Worm (Caenorhabditis elegans) whole organism, L4 larva: ENCODE measurements around the gene C25G4.2.
A peak's percentile ranks its signal among the peaks of the same experiment; 100 is the strongest.

Source experiments
- F37D6.2 ChIP-seq: sonication (generic microtip); optimal IDR thresholded peaks from 2 replicates; lab custom pipeline; 2016; ENCODE audit warnings: mild to moderate bottlenecking, missing genetic modification characterization, missing compliant biosample characterization
- F44E2.7 ChIP-seq: fragments of 200-800 bp; sonication (Bioruptor generic); IDR thresholded peaks from 2 replicates; pipeline ENCODE4 v2.1.2; 2022; ENCODE audit warnings: missing genetic modification characterization, missing compliant biosample characterization
- T20F7.1 ChIP-seq: fragments of 200-800 bp; sonication (Bioruptor generic); optimal IDR thresholded peaks from 2 replicates; lab custom pipeline; 2018; ENCODE audit warnings: mild to moderate bottlenecking, missing genetic modification characterization, missing compliant biosample characterization
- T26A8.4 ChIP-seq: fragments of 200-800 bp; sonication (Bioruptor generic); IDR thresholded peaks from 2 replicates; pipeline ENCODE4 v1.3.6; 2022; ENCODE audit warnings: missing genetic modification characterization, missing compliant biosample characterization
- Y48G9A.11 ChIP-seq: fragments of 200-800 bp; sonication (Bioruptor generic); IDR thresholded peaks from 2 replicates; pipeline ENCODE4 v1.3.6; 2022; ENCODE audit warnings: missing genetic modification reagents, missing genetic modification characterization, missing compliant biosample characterization
- Y5F2A.4 ChIP-seq: fragments of 200-800 bp; sonication (Bioruptor generic); optimal IDR thresholded peaks from 2 replicates; lab custom pipeline; 2018; ENCODE audit warnings: mild to moderate bottlenecking, missing genetic modification characterization, missing compliant biosample characterization
- Y75B8A.6 ChIP-seq: fragments of 200-800 bp; sonication (Bioruptor generic); IDR thresholded peaks from 2 replicates; pipeline ENCODE4 v1.3.6; 2022; ENCODE audit warnings: missing genetic modification reagents, missing genetic modification characterization, missing compliant biosample characterization
- ZK337.2 ChIP-seq: fragments of 200-800 bp; sonication (Bioruptor generic); IDR thresholded peaks from 2 replicates; pipeline ENCODE4 v1.3.6; 2022; ENCODE audit warnings: missing genetic modification reagents, missing genetic modification characterization, missing compliant biosample characterization
- aha-1 ChIP-seq: fragments of 150-350 bp; peaks from one replicate; lab custom pipeline; 2014; ENCODE audit warnings: missing biosample characterization, missing genetic modification characterization
- ama-1 ChIP-seq: fragments of 150-350 bp; optimal IDR thresholded peaks from 2 replicates; lab custom pipeline; 2014; ENCODE audit warnings: inconsistent platforms, mixed read lengths
- arid-1 ChIP-seq: fragments of 200-800 bp; sonication (Bioruptor generic); conservative IDR thresholded peaks from 2 replicates; pipeline ENCODE4 v1.3.6; 2022; ENCODE audit warnings: missing genetic modification reagents, missing genetic modification characterization, missing compliant biosample characterization
- ceh-20 ChIP-seq: fragments of 200-800 bp; sonication (Bioruptor generic); IDR thresholded peaks from 2 replicates; pipeline ENCODE4 v1.3.6; 2022; ENCODE audit warnings: missing genetic modification reagents, missing genetic modification characterization, missing compliant biosample characterization
- daf-8 ChIP-seq: fragments of 200-800 bp; sonication (Bioruptor generic); IDR thresholded peaks from 2 replicates; pipeline ENCODE4 v1.3.6; 2022; ENCODE audit warnings: missing genetic modification characterization, missing compliant biosample characterization
- dmd-9 ChIP-seq: fragments of 200-800 bp; sonication (Bioruptor generic); IDR thresholded peaks from 2 replicates; pipeline ENCODE4 v1.3.6; 2022; ENCODE audit warnings: missing genetic modification reagents, missing genetic modification characterization, missing compliant biosample characterization
- dpl-1 ChIP-seq: fragments of 150-350 bp; optimal IDR thresholded peaks from 2 replicates; lab custom pipeline; 2014; ENCODE audit warnings: missing biosample characterization, missing genetic modification reagents, missing genetic modification characterization
- dve-1 ChIP-seq: sonication (generic microtip); optimal IDR thresholded peaks from 2 replicates; lab custom pipeline; 2017; ENCODE audit warnings: antibody characterized with exemption, mild to moderate bottlenecking, missing genetic modification characterization, missing compliant biosample characterization; ENCODE audit not compliant: insufficient read depth
- egl-27 ChIP-seq: sonication (generic microtip); optimal IDR thresholded peaks from 3 replicates; lab custom pipeline; 2017; ENCODE audit warnings: missing biosample characterization, missing genetic modification reagents, missing genetic modification characterization
- fos-1 ChIP-seq: fragments of 150-350 bp; optimal IDR thresholded peaks from 2 replicates; lab custom pipeline; 2014; ENCODE audit warnings: missing biosample characterization, missing genetic modification characterization
- gei-8 ChIP-seq: fragments of 200-800 bp; sonication (Bioruptor generic); optimal IDR thresholded peaks from 2 replicates; lab custom pipeline; 2018; ENCODE audit warnings: mild to moderate bottlenecking, missing genetic modification characterization, missing compliant biosample characterization
- hlh-11 ChIP-seq: fragments of 200-800 bp; sonication (Bioruptor generic); optimal IDR thresholded peaks from 2 replicates; lab custom pipeline; 2018; ENCODE audit warnings: mild to moderate bottlenecking, missing genetic modification characterization, missing compliant biosample characterization
- jun-1 ChIP-seq: fragments of 150-350 bp; optimal IDR thresholded peaks from 2 replicates; lab custom pipeline; 2014; ENCODE audit warnings: missing biosample characterization, missing genetic modification reagents, missing genetic modification characterization
- lim-7 ChIP-seq: fragments of 200-800 bp; sonication (Bioruptor generic); IDR thresholded peaks from 2 replicates; pipeline ENCODE4 v1.3.6; 2022; ENCODE audit warnings: missing genetic modification characterization, missing compliant biosample characterization
- lin-29 ChIP-seq: fragments of 200-800 bp; sonication (Bioruptor generic); IDR thresholded peaks from 2 replicates; pipeline ENCODE4 v1.3.6; 2022; ENCODE audit warnings: missing genetic modification reagents, missing genetic modification characterization, missing compliant biosample characterization
- lsy-2 ChIP-seq, 2 experiments: fragments of 150-350 bp in 1 of 2; sonication (generic microtip) in 1 of 2; optimal IDR thresholded peaks; 2 replicates each; lab custom pipeline; 2014 to 2017; ENCODE audit warnings: missing biosample characterization in 2 of 2, missing genetic modification characterization in 2 of 2
- madf-5 ChIP-seq, 2 experiments: fragments of 200-800 bp; sonication (Bioruptor generic); IDR thresholded peaks; 2 replicates each; pipeline ENCODE4 v1.3.6; 2022; ENCODE audit warnings: missing compliant biosample characterization in 2 of 2, missing genetic modification characterization in 2 of 2
- mdl-1 ChIP-seq, 2 experiments: fragments of 150-350 bp in 1 of 2; sonication (generic microtip) in 1 of 2; optimal IDR thresholded peaks; 2 replicates each; lab custom pipeline; 2014 to 2017; ENCODE audit warnings: missing biosample characterization in 2 of 2, missing genetic modification characterization in 2 of 2
- mdt-29 ChIP-seq: fragments of 200-800 bp; sonication (Bioruptor generic); IDR thresholded peaks from 2 replicates; pipeline ENCODE4 v1.3.6; 2022; ENCODE audit warnings: missing genetic modification reagents, missing genetic modification characterization, missing compliant biosample characterization
- mes-2 ChIP-seq: sonication (generic microtip); optimal IDR thresholded peaks from 2 replicates; lab custom pipeline; 2016; ENCODE audit warnings: missing genotype, mild to moderate bottlenecking, missing genetic modification characterization, missing compliant biosample characterization; ENCODE audit not compliant: poor library complexity, severe bottlenecking
- mxl-3 ChIP-seq: fragments of 200-800 bp; sonication (Bioruptor generic); optimal IDR thresholded peaks from 2 replicates; lab custom pipeline; 2018; ENCODE audit warnings: mild to moderate bottlenecking, missing genetic modification characterization, missing compliant biosample characterization
- nhr-10 ChIP-seq: fragments of 150-350 bp; optimal IDR thresholded peaks from 2 replicates; lab custom pipeline; 2014; ENCODE audit warnings: missing biosample characterization, missing genetic modification characterization
- nhr-237 ChIP-seq: sonication (generic microtip); optimal IDR thresholded peaks from 2 replicates; lab custom pipeline; 2017; ENCODE audit warnings: missing biosample characterization, missing genetic modification characterization
- nhr-25 ChIP-seq: sonication (generic microtip); optimal IDR thresholded peaks from 2 replicates; lab custom pipeline; 2017; ENCODE audit warnings: missing genetic modification characterization, mild to moderate bottlenecking, missing compliant biosample characterization, antibody characterized with exemption, moderate library complexity, borderline replicate concordance; ENCODE audit not compliant: insufficient read depth
- nhr-28 ChIP-seq: fragments of 150-350 bp; optimal IDR thresholded peaks from 2 replicates; lab custom pipeline; 2014; ENCODE audit warnings: missing biosample characterization, missing genetic modification characterization
- nhr-42 ChIP-seq: fragments of 200-800 bp; sonication (Bioruptor generic); IDR thresholded peaks from 2 replicates; pipeline ENCODE4 v1.3.6; 2022; ENCODE audit warnings: missing genetic modification characterization, missing compliant biosample characterization
- nhr-76 ChIP-seq: fragments of 150-350 bp; optimal IDR thresholded peaks from 2 replicates; lab custom pipeline; 2014; ENCODE audit warnings: missing biosample characterization, missing genetic modification characterization
- php-3 ChIP-seq: fragments of 200-800 bp; sonication (Bioruptor generic); IDR thresholded peaks from 2 replicates; pipeline ENCODE4 v1.3.6; 2022; ENCODE audit warnings: missing genetic modification reagents, missing genetic modification characterization, missing compliant biosample characterization
- saeg-2 ChIP-seq: fragments of 200-800 bp; sonication (Bioruptor generic); IDR thresholded peaks from 2 replicates; pipeline ENCODE4 v1.3.6; 2022; ENCODE audit warnings: missing genetic modification reagents, missing genetic modification characterization, missing compliant biosample characterization
- sdz-12 ChIP-seq: fragments of 200-800 bp; sonication (Bioruptor generic); optimal IDR thresholded peaks from 2 replicates; lab custom pipeline; 2018; ENCODE audit warnings: mild to moderate bottlenecking, missing genetic modification characterization, missing compliant biosample characterization
- set-16 ChIP-seq: fragments of 200-800 bp; sonication (Bioruptor generic); IDR thresholded peaks from 2 replicates; pipeline ENCODE4 v1.3.6; 2022; ENCODE audit warnings: missing genetic modification reagents, missing genetic modification characterization, missing compliant biosample characterization
- snpc-1.2 ChIP-seq: fragments of 200-800 bp; sonication (Bioruptor generic); IDR thresholded peaks from 2 replicates; pipeline ENCODE4 v1.3.6; 2022; ENCODE audit warnings: missing genetic modification reagents, missing genetic modification characterization, missing compliant biosample characterization
- tag-97 ChIP-seq: fragments of 200-800 bp; sonication (Bioruptor generic); IDR thresholded peaks from 2 replicates; pipeline ENCODE4 v1.3.6; 2022; ENCODE audit warnings: missing genetic modification characterization, missing compliant biosample characterization
- tra-1 ChIP-seq: fragments of 200-800 bp; sonication (Bioruptor generic); IDR thresholded peaks from 2 replicates; pipeline ENCODE4 v1.3.6; 2022; ENCODE audit warnings: missing genetic modification reagents, missing genetic modification characterization, missing compliant biosample characterization
- unc-39 ChIP-seq: sonication (generic microtip); optimal IDR thresholded peaks from 2 replicates; lab custom pipeline; 2017; ENCODE audit warnings: missing biosample characterization, missing genetic modification characterization
- zag-1 ChIP-seq: fragments of 150-350 bp; optimal IDR thresholded peaks from 2 replicates; lab custom pipeline; 2014; ENCODE audit warnings: missing biosample characterization, missing genetic modification characterization
- zfp-2 ChIP-seq: sonication (generic microtip); optimal IDR thresholded peaks from 2 replicates; lab custom pipeline; 2016; ENCODE audit warnings: mild to moderate bottlenecking, missing genetic modification characterization, missing compliant biosample characterization
- ztf-11 ChIP-seq: fragments of 150-350 bp; optimal IDR thresholded peaks from 2 replicates; lab custom pipeline; 2014; ENCODE audit warnings: missing biosample characterization, missing genetic modification characterization

C25G4.2 gene

ce11 chrIV:12428467-12428866 is 15.4 kb downstream of the C25G4.2 start, which contains the start of gene col-130:
TSS of gene col-130 (minus strand) at chrIV:12428516.
- TF ChIP-seq ama-1 (no peak), mxl-3 (GFP tag; lab: Kevin White, UChicago) (peak; percentile 2), nhr-76 (tag; lab: Kevin White, UChicago) (no peak), aha-1 (tag; lab: Kevin White, UChicago) (peak; percentile 4), dmd-9 (GFP tag; lab: Robert Waterston, UW) (no peak)

ce11 chrIV:12427687-12428284 is 16.0 kb downstream of the C25G4.2 start:
- TF ChIP-seq arid-1 (GFP tag; lab: Robert Waterston, UW): no peak
- TF ChIP-seq unc-39 (tag; lab: Kevin White, UChicago): no peak
- TF ChIP-seq T20F7.1 (GFP tag; lab: Kevin White, UChicago): no peak
- no peak for TF ChIP-seq zfp-2 (tag; lab: Kevin White, UChicago)
- no peak for TF ChIP-seq ztf-11 (tag; lab: Kevin White, UChicago)
- TF ChIP-seq lin-29 (GFP tag; lab: Robert Waterston, UW): 0 out of 2 replicates have a peak, but pooled peaks have one; percentile 17
- TF ChIP-seq F44E2.7 (GFP tag; lab: Robert Waterston, UW): 0 out of 2 replicates have a peak, but pooled peaks have one; percentile 32
- TF ChIP-seq nhr-25 (tag; lab: Kevin White, UChicago): no peak
- TF ChIP-seq nhr-10: no peak
- peak; percentile 99 for TF ChIP-seq set-16 (GFP tag; lab: Robert Waterston, UW)
- 0 out of 2 replicates have a peak, but pooled peaks have one; percentile 13 for TF ChIP-seq php-3 (GFP tag; lab: Robert Waterston, UW)
- TF ChIP-seq T26A8.4: peak; percentile 47; the same call in 1 of the 2 replicates
- TF ChIP-seq gei-8: no peak
- peak; percentile 49 for TF ChIP-seq hlh-11 (tag; lab: Kevin White, UChicago)
- TF ChIP-seq saeg-2 (GFP tag; lab: Robert Waterston, UW): 0 out of 2 replicates have a peak, but pooled peaks have one; percentile 36
- peak in 1 of 2 experiments; percentile 99; a peak in 2 of 4 replicates for TF ChIP-seq madf-5 (GFP tag; IDR thresholded peaks at IDR 0.05; lab: Robert Waterston, UW)
- no peak for TF ChIP-seq lsy-2 (tag; optimal IDR thresholded peaks at IDR 0.05; lab: Kevin White, UChicago)
- no peak for TF ChIP-seq nhr-28 (tag; lab: Kevin White, UChicago)
- no peak for TF ChIP-seq nhr-237 (tag; lab: Kevin White, UChicago)
- TF ChIP-seq snpc-1.2 (GFP tag; lab: Robert Waterston, UW): 0 out of 2 replicates have a peak, but pooled peaks have one; percentile 5
- no peak for TF ChIP-seq nhr-76 (tag; lab: Kevin White, UChicago)
- TF ChIP-seq ZK337.2: no peak

DNA sequence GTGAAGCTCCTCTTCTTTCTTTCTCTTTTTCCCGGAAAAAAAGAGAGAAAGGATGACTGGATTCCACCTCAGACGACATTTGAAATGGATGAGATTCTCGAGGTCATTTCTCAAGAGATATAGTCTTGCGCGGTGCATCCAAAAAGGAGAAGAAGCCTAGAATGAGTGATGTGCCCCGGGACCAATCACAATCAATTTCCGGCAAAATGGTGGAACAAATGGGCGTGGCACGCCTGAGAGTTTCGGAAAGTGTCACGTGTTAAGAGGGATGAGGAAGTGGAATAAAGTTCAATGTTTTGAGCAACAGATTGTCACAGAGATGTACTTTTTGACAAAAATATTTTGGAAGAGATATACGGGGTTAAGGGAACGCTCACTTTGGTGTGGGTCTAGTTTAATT is 18.2 kb downstream of the C25G4.2 start:
- TF ChIP-seq mdl-1 (tag; optimal IDR thresholded peaks at IDR 0.05; lab: Kevin White, UChicago) (no peak), aha-1 (tag; lab: Kevin White, UChicago) (peak; percentile 93), ceh-20 (GFP tag; lab: Robert Waterston, UW) (peak; percentile 76), mes-2 (tag; lab: Kevin White, UChicago) (no peak), lim-7 (GFP tag; lab: Robert Waterston, UW) (no peak), egl-27 (tag; lab: Kevin White, UChicago) (no peak), zag-1 (tag; lab: Kevin White, UChicago) (no peak), tag-97 (GFP tag; lab: Robert Waterston, UW) (no peak), dve-1 (no peak), fos-1 (tag; lab: Kevin White, UChicago) (no peak), set-16 (GFP tag; lab: Robert Waterston, UW) (no peak), mdt-29 (GFP tag; lab: Robert Waterston, UW) (0 out of 2 replicates have a peak, but pooled peaks have one; percentile 11), Y75B8A.6 (no peak), dmd-9 (GFP tag; lab: Robert Waterston, UW) (no peak), gei-8 (no peak), nhr-42 (no peak), Y48G9A.11 (GFP tag; lab: Robert Waterston, UW) (no peak), dpl-1 (GFP tag; lab: Kevin White, UChicago) (no peak), sdz-12 (no peak), nhr-76 (tag; lab: Kevin White, UChicago) (no peak), daf-8 (GFP tag; lab: Robert Waterston, UW) (no peak), Y5F2A.4 (GFP tag; lab: Kevin White, UChicago) (no peak), tra-1 (no peak), jun-1 (no peak), arid-1 (GFP tag; lab: Robert Waterston, UW) (no peak), nhr-25 (tag; lab: Kevin White, UChicago) (no peak), mxl-3 (GFP tag; lab: Kevin White, UChicago) (no peak), F37D6.2 (tag; lab: Kevin White, UChicago) (no peak)
